Worm (Caenorhabditis elegans) whole organism, L4/young adult: ENCODE measurements around the gene C28C12.12.

Experiments
- W03F9.2 ChIP-seq: fragments of 150-350 bp; optimal IDR thresholded peaks from 2 replicates; lab custom pipeline; 2014; ENCODE audit warnings: missing biosample characterization, missing genetic modification characterization
- dao-5 ChIP-seq: sonication (generic microtip); optimal IDR thresholded peaks from 2 replicates; lab custom pipeline; 2016; ENCODE audit warnings: missing genotype, missing genetic modification characterization, moderate library complexity, missing compliant biosample characterization

- no peak for TF ChIP-seq dao-5 (tag; lab: Kevin White, UChicago)
- TF ChIP-seq W03F9.2 (tag; lab: Kevin White, UChicago): no peak
These were observed 42.6 kb upstream of the C28C12.12 start, which contains the start of gene hyl-1 for ce11 chrIV:8538659-8539173.
